Worm (Caenorhabditis elegans): ENCODE results near the gene che-10.

ce11 chrII:4601256-4601655 lies 36.9 kb downstream of the che-10 start, which contains the start of gene ipla-1:
- no peak for TF ChIP-seq flt-1 (GFP tag; IDR thresholded peaks at IDR 0.05)
- no peak for TF ChIP-seq F13C5.2 (tag; optimal IDR thresholded peaks at IDR 0.05)
- no peak for TF ChIP-seq aly-1 (tag; optimal IDR thresholded peaks at IDR 0.05)
- no peak for TF ChIP-seq hmbx-1 (tag; optimal IDR thresholded peaks at IDR 0.05)
- TF ChIP-seq hmg-4 (GFP tag; optimal IDR thresholded peaks at IDR 0.05), result no peak
- no peak for TF ChIP-seq ama-1 (optimal IDR thresholded peaks at IDR 0.05)
- no peak for TF ChIP-seq hnd-1 (tag; optimal IDR thresholded peaks at IDR 0.05)
- no peak for TF ChIP-seq tbx-11 (GFP tag; IDR thresholded peaks at IDR 0.05)
- TF ChIP-seq scrt-1 (GFP tag; IDR thresholded peaks at IDR 0.05), result no peak
- no peak for TF ChIP-seq sea-1 (GFP tag; conservative IDR thresholded peaks at IDR 0.05)
- TF ChIP-seq tra-4 (tag; optimal IDR thresholded peaks at IDR 0.05), result no peak
